Fruit fly (Drosophila melanogaster): ENCODE measurements around the gene Rca1.

DNA sequence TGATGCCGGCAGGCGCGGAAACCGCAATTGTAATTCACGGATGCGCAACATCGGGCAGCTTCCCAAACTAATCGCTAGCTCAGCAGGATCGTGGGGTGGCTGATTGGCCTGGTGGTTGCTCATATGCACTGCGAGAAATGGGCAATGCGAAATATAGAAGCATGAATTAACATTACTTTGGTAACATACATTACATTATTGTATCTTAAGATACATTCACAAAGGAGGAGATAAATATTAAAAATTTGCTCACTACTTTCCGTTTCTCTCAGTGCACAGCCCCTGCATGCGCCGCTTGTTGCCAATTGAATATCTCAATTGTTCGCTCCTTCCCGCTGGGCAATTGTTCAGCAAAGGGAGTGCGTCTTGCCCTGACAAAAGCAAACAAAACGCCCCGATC, 10.8 kb upstream of the Rca1 start:
- TF ChIP-seq chm (GFP tag; IDR thresholded peaks at IDR 0.05): peak; percentile 82
- no peak for TF ChIP-seq Scr (GFP tag; IDR thresholded peaks at IDR 0.05; ENCODE audit: partially characterized antibody)
- TF ChIP-seq Deaf1 (tag; optimal IDR thresholded peaks at IDR 0.05): peak; percentile 23
- peak; percentile 10 for TF ChIP-seq CHES-1-like (GFP tag; optimal IDR thresholded peaks at IDR 0.05)
- TF ChIP-seq CG33557 (GFP tag; optimal IDR thresholded peaks at IDR 0.05): peak; percentile 87
- peak; percentile 58 for TF ChIP-seq Antp (GFP tag; optimal IDR thresholded peaks at IDR 0.05)
- no peak for TF ChIP-seq pita (GFP tag; optimal IDR thresholded peaks at IDR 0.05)
- peak; percentile 84 for TF ChIP-seq eve (GFP tag; optimal IDR thresholded peaks at IDR 0.05)

Data from whole organism, embryonic.